Worm (Caenorhabditis elegans) whole organism, midembryonic: ENCODE measurements around the gene paqr-3.

Experiments used
- T22C8.4 ChIP-seq: fragments of 200-800 bp; sonication (Bioruptor generic); IDR thresholded peaks from 2 replicates; pipeline ENCODE4 v1.3.6; 2022; ENCODE audit warnings: missing genetic modification characterization, missing compliant biosample characterization
- cog-1 ChIP-seq: sonication (generic microtip); optimal IDR thresholded peaks from 2 replicates; lab custom pipeline; 2016; ENCODE audit warnings: missing genetic modification characterization, missing compliant biosample characterization
- flt-1 ChIP-seq: fragments of 200-800 bp; sonication (Bioruptor generic); IDR thresholded peaks from 2 replicates; pipeline ENCODE4 v1.3.6; 2022; ENCODE audit warnings: missing genetic modification characterization, missing compliant biosample characterization
- klf-2 ChIP-seq: fragments of 200-800 bp; sonication (Bioruptor generic); conservative IDR thresholded peaks from 2 replicates; pipeline ENCODE4 v1.3.6; 2022; ENCODE audit warnings: missing genetic modification reagents, missing genetic modification characterization, missing compliant biosample characterization
- med-1 ChIP-seq: sonication (generic microtip); optimal IDR thresholded peaks from 2 replicates; lab custom pipeline; 2017; ENCODE audit warnings: missing genetic modification characterization, mild to moderate bottlenecking, missing compliant biosample characterization, antibody characterized with exemption, missing genetic modification reagents; ENCODE audit not compliant: insufficient read depth
- ref-1 ChIP-seq: fragments of 200-800 bp; sonication (Bioruptor generic); conservative IDR thresholded peaks from 2 replicates; pipeline ENCODE4 v1.3.6; 2022; ENCODE audit warnings: missing genetic modification reagents, missing genetic modification characterization, missing compliant biosample characterization
- tab-1 ChIP-seq: fragments of 200-800 bp; sonication (Bioruptor generic); IDR thresholded peaks from 2 replicates; pipeline ENCODE4 v1.3.6; 2022; ENCODE audit warnings: missing genetic modification characterization, missing compliant biosample characterization
- ztf-23 ChIP-seq: fragments of 200-800 bp; sonication (Bioruptor generic); IDR thresholded peaks from 2 replicates; pipeline ENCODE4 v1.3.6; 2022; ENCODE audit warnings: missing genetic modification reagents, missing genetic modification characterization, missing compliant biosample characterization
- ztf-29 ChIP-seq: fragments of 200-800 bp; sonication (Bioruptor generic); IDR thresholded peaks from 2 replicates; pipeline ENCODE4 v1.3.6; 2022; ENCODE audit warnings: missing genetic modification reagents, missing genetic modification characterization, missing compliant biosample characterization

- TF ChIP-seq cog-1 (tag; lab: Kevin White, UChicago): no peak
- TF ChIP-seq T22C8.4: no peak
- TF ChIP-seq tab-1: no peak
- TF ChIP-seq flt-1 (GFP tag; lab: Robert Waterston, UW): no peak
- TF ChIP-seq ztf-23 (GFP tag; lab: Robert Waterston, UW): no peak
- TF ChIP-seq ztf-29 (GFP tag; lab: Robert Waterston, UW): no peak
- no peak for TF ChIP-seq ref-1 (GFP tag; lab: Robert Waterston, UW)
- no peak for TF ChIP-seq klf-2
- no peak for TF ChIP-seq med-1
These were observed 39.7 kb upstream of the paqr-3 start, which contains the start of gene F55B11.2 for ce11 chrIV:14423194-14423593.
